Fruit fly (Drosophila melanogaster): ENCODE results near the gene Arc42.

The Arc42 gene

dm6 chr3R:19877427-19878076, at the start of gene Arc42, which contains the start of gene CG17186 (continued):
- peak; percentile 33 for TF ChIP-seq Smox (GFP tag; optimal IDR thresholded peaks at IDR 0.05)
- peak; percentile 28 for TF ChIP-seq cyc (GFP tag; optimal IDR thresholded peaks at IDR 0.05)
- peak; percentile 3 for TF ChIP-seq net (GFP tag; optimal IDR thresholded peaks at IDR 0.05)
- TF ChIP-seq fkh (GFP tag; optimal IDR thresholded peaks at IDR 0.05), result peak; percentile 43
- TF ChIP-seq CG8119 (GFP tag; IDR thresholded peaks at IDR 0.05), result no peak
- TF ChIP-seq eg (GFP tag; IDR thresholded peaks at IDR 0.05), result peak; percentile 41; the same call in 1 of the 3 replicates
- no peak for TF ChIP-seq CG32006 (GFP tag; optimal IDR thresholded peaks at IDR 0.05)

dm6 chr3R:19830973-19831372, 46.6 kb upstream of the Arc42 start:
- TF ChIP-seq svp (GFP tag) (peak; percentile 49), CG3919 (GFP tag; optimal IDR thresholded peaks at IDR 0.05) (no peak), CG34406 (GFP tag; optimal IDR thresholded peaks at IDR 0.05) (peak; percentile 8), Eip78C (GFP tag) (peak; percentile 25)

dm6 chr3R:19833546-19833945, 44.0 kb upstream of the Arc42 start:
- peak; percentile 21 for TF ChIP-seq Lpt (GFP tag; optimal IDR thresholded peaks at IDR 0.05)
- TF ChIP-seq CG6276 (GFP tag; optimal IDR thresholded peaks at IDR 0.05), result peak; percentile 82
- no peak for TF ChIP-seq CG32006 (GFP tag; optimal IDR thresholded peaks at IDR 0.05)
- TF ChIP-seq Gug (GFP tag; IDR thresholded peaks at IDR 0.05), result no peak
- TF ChIP-seq vri (GFP tag; optimal IDR thresholded peaks at IDR 0.05), result no peak
- TF ChIP-seq CG15336 (GFP tag; IDR thresholded peaks at IDR 0.05), result peak; percentile 71
- no peak for TF ChIP-seq CG3919 (GFP tag; optimal IDR thresholded peaks at IDR 0.05)
- TF ChIP-seq eg (GFP tag; IDR thresholded peaks at IDR 0.05), result peak; percentile 86
- no peak for TF ChIP-seq pdm3 (GFP tag; optimal IDR thresholded peaks at IDR 0.05)
- TF ChIP-seq Hr4 (GFP tag; optimal IDR thresholded peaks at IDR 0.05), result peak; percentile 7
- TF ChIP-seq Smox (GFP tag; optimal IDR thresholded peaks at IDR 0.05), result no peak
- TF ChIP-seq Hr39 (GFP tag; optimal IDR thresholded peaks at IDR 0.05), result no peak
- TF ChIP-seq CG6163 (GFP tag; IDR thresholded peaks at IDR 0.05), result 0 out of 3 replicates have a peak, but pooled peaks have one; percentile 24
- TF ChIP-seq Sox14 (GFP tag; optimal IDR thresholded peaks at IDR 0.05), result no peak
- TF ChIP-seq CG8119 (GFP tag; IDR thresholded peaks at IDR 0.05), result peak; percentile 61

dm6 chr3R:19833963-19834362, 43.6 kb upstream of the Arc42 start:
- TF ChIP-seq fkh (GFP tag; optimal IDR thresholded peaks at IDR 0.05) (no peak), pdm3 (GFP tag; optimal IDR thresholded peaks at IDR 0.05) (no peak), CG1621 (tag; optimal IDR thresholded peaks at IDR 0.05) (no peak), lz (GFP tag; optimal IDR thresholded peaks at IDR 0.05) (no peak), CG4318 (GFP tag; optimal IDR thresholded peaks at IDR 0.05) (no peak), CG6792 (GFP tag; optimal IDR thresholded peaks at IDR 0.05) (no peak), cyc (GFP tag; optimal IDR thresholded peaks at IDR 0.05) (no peak), CG11762 (GFP tag; optimal IDR thresholded peaks at IDR 0.05; ENCODE audit: insufficient read depth) (no peak), CG9139 (GFP tag; optimal IDR thresholded peaks at IDR 0.05) (no peak), CG7368 (GFP tag; optimal IDR thresholded peaks at IDR 0.05) (no peak), fd59A (GFP tag; optimal IDR thresholded peaks at IDR 0.05) (no peak), ss (GFP tag; optimal IDR thresholded peaks at IDR 0.05) (no peak), fd85E (GFP tag; optimal IDR thresholded peaks at IDR 0.05) (no peak), CG6163 (GFP tag; IDR thresholded peaks at IDR 0.05) (no peak)

- no peak for TF ChIP-seq CG32006 (GFP tag; optimal IDR thresholded peaks at IDR 0.05)
- TF ChIP-seq vri (GFP tag; optimal IDR thresholded peaks at IDR 0.05), result peak; percentile 83
Observed at dm6 chr3R:19834982-19835381, 42.6 kb upstream of the Arc42 start.

- peak; percentile 6 for TF ChIP-seq OdsH (GFP tag; optimal IDR thresholded peaks at IDR 0.05)
- TF ChIP-seq CG1621 (tag; optimal IDR thresholded peaks at IDR 0.05), result no peak
- TF ChIP-seq cyc (GFP tag; optimal IDR thresholded peaks at IDR 0.05), result no peak
- peak; percentile 38 for TF ChIP-seq esn (GFP tag; optimal IDR thresholded peaks at IDR 0.05)
- TF ChIP-seq Smox (GFP tag; optimal IDR thresholded peaks at IDR 0.05), result no peak
- no peak for TF ChIP-seq CG6792 (GFP tag; optimal IDR thresholded peaks at IDR 0.05)
- peak; percentile 46 for TF ChIP-seq Sox14 (GFP tag; optimal IDR thresholded peaks at IDR 0.05)
- TF ChIP-seq Hr39 (GFP tag; optimal IDR thresholded peaks at IDR 0.05), result no peak
- no peak for TF ChIP-seq acj6 (GFP tag; optimal IDR thresholded peaks at IDR 0.05)
- 0 out of 2 replicates have a peak, but pooled peaks have one; percentile 16 for TF ChIP-seq Gug (GFP tag; IDR thresholded peaks at IDR 0.05)
- TF ChIP-seq CG31627 (GFP tag; optimal IDR thresholded peaks at IDR 0.05), result no peak
- TF ChIP-seq CG10669 (GFP tag; optimal IDR thresholded peaks at IDR 0.05), result peak; percentile 45
- peak; percentile 64 for TF ChIP-seq CG9139 (GFP tag; optimal IDR thresholded peaks at IDR 0.05)
- TF ChIP-seq CG8632 (GFP tag; optimal IDR thresholded peaks at IDR 0.05), result peak; percentile 18
- TF ChIP-seq CG10631 (GFP tag; optimal IDR thresholded peaks at IDR 0.05), result no peak
- TF ChIP-seq fkh (GFP tag; optimal IDR thresholded peaks at IDR 0.05), result peak; percentile 57
- TF ChIP-seq topi (GFP tag; optimal IDR thresholded peaks at IDR 0.05), result peak; percentile 47
- peak; percentile 64 for TF ChIP-seq CG15336 (GFP tag; IDR thresholded peaks at IDR 0.05)
- TF ChIP-seq net (GFP tag; optimal IDR thresholded peaks at IDR 0.05), result peak; percentile 68
- TF ChIP-seq Hr38 (GFP tag; optimal IDR thresholded peaks at IDR 0.05), result no peak
Observed at dm6 chr3R:19836687-19837086, 40.9 kb upstream of the Arc42 start, which contains the start of gene bnl. Gene bnl, minus strand, starts transcription at chr3R:19836817.
